2 fruit fly cellular contexts compared by ENCODE assay signal in the genomic region with DNA sequence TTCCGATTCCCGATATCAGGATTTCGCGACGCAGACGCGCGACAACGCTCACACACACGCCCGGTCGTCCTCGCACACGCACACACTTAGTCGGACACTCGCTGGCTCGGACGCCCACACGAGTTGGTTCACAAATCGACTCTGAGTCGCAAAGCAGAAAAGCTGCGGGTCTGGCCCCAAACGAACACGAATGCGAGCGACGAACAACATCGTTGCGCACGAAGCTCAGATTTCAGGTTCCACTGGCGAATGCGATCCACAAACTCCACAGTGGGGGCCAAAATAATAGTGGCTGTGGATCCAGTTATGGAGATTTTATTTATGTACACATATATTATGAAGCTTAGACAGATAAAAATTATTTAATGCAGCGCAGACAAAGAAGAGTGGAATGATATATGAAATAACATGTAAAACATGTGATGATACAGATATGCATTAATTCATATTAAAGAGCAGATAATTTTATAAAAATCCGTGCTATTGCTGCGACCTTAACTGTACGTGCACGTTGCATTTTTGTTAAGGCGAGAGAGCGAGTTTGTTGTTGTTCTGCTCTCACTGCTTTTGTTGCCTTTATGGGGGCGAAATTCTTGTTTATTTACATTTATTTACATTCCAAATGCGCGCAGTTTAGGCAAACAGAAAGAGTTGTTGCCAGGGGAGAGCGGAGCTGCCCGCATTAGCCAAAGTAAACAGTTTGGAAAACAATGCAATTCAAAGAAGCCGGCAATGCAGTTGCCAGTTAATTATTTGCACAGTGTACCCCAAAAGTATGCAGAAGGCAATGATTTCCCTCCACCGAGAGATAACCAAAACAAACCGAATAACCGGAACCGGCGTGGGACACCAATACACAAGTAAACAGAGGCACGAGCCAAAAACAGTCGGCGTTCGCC.
TF ChIP-seq lines count a peak whose summit lies in the region.

No protein-coding gene starts in this region.

TF ChIP-seq in whole organism, embryonic, 481 proteins besides CTCF, POLR2A, EP300 and RAD21 (continued from another document and continues in another):
- peak; percentile 75 for TF ChIP-seq CG30431 (GFP tag; optimal IDR thresholded peaks at IDR 0.05; lab: Kevin White, UChicago)
- TF ChIP-seq Nf-YA (GFP tag; IDR thresholded peaks at IDR 0.05; lab: Robert Waterston, UW), result peak; percentile 60
- peak; percentile 90 for TF ChIP-seq CG4424 (GFP tag; optimal IDR thresholded peaks at IDR 0.05; lab: Kevin White, UChicago)
- no peak for TF ChIP-seq gcm2 (GFP tag; optimal IDR thresholded peaks at IDR 0.05; lab: Kevin White, UChicago)
- peak; percentile 68 for TF ChIP-seq sim (GFP tag; IDR thresholded peaks at IDR 0.05; lab: Robert Waterston, UW)
- peak; percentile 86 for TF ChIP-seq CG2875 (GFP tag; optimal IDR thresholded peaks at IDR 0.05; lab: Kevin White, UChicago)
- peak; percentile 39 for TF ChIP-seq disco-r (GFP tag; optimal IDR thresholded peaks at IDR 0.05; lab: Kevin White, UChicago)
- TF ChIP-seq gro (GFP tag; optimal IDR thresholded peaks at IDR 0.05; lab: Kevin White, UChicago), result peak; percentile 27
- TF ChIP-seq cas (GFP tag; IDR thresholded peaks at IDR 0.05; lab: Robert Waterston, UW), result peak; percentile 44; the same call in 1 of the 2 replicates
- peak; percentile 77 for TF ChIP-seq CG1529 (GFP tag; optimal IDR thresholded peaks at IDR 0.05; lab: Kevin White, UChicago)
- peak; percentile 67 for TF ChIP-seq Fer3 (tag; optimal IDR thresholded peaks at IDR 0.05; lab: Kevin White, UChicago)
- TF ChIP-seq CG32532 (GFP tag; IDR thresholded peaks at IDR 0.05; lab: Robert Waterston, UW), result peak; percentile 79
- peak; percentile 94 for TF ChIP-seq dmrt99B (tag; optimal IDR thresholded peaks at IDR 0.05; lab: Kevin White, UChicago)
- TF ChIP-seq Lpt (GFP tag; optimal IDR thresholded peaks at IDR 0.05; lab: Kevin White, UChicago), result no peak
- peak; percentile 80 to 82 for TF ChIP-seq Pdp1 (GFP tag; optimal IDR thresholded peaks at IDR 0.05; lab: Kevin White, UChicago)
- TF ChIP-seq CG13296 (GFP tag; optimal IDR thresholded peaks at IDR 0.05; lab: Kevin White, UChicago), result peak; percentile 70
- peak; percentile 47 for TF ChIP-seq pho (GFP tag; optimal IDR thresholded peaks at IDR 0.05; lab: Kevin White, UChicago)
- TF ChIP-seq Atf-2 (GFP tag; optimal IDR thresholded peaks at IDR 0.05; lab: Kevin White, UChicago), result peak; percentile 87
- peak; percentile 69 for TF ChIP-seq CG13775 (GFP tag; optimal IDR thresholded peaks at IDR 0.05; lab: Kevin White, UChicago)
- TF ChIP-seq sna (GFP tag; IDR thresholded peaks at IDR 0.05; lab: Robert Waterston, UW; ENCODE audit: partially characterized antibody), result no peak
- TF ChIP-seq CG7928 (GFP tag; optimal IDR thresholded peaks at IDR 0.05; lab: Kevin White, UChicago), result no peak
- TF ChIP-seq vvl (GFP tag; IDR thresholded peaks at IDR 0.05; lab: Robert Waterston, UW), result peak; percentile 92
- TF ChIP-seq Rx (GFP tag; IDR thresholded peaks at IDR 0.05; lab: Robert Waterston, UW), result peak; percentile 71
- TF ChIP-seq bsh (GFP tag; optimal IDR thresholded peaks at IDR 0.05; lab: Kevin White, UChicago), result peak; percentile 45 to 61
- peak; percentile 90 for TF ChIP-seq ATbp (GFP tag; optimal IDR thresholded peaks at IDR 0.05; lab: Kevin White, UChicago)
- peak; percentile 34 for TF ChIP-seq abd-A (tag; optimal IDR thresholded peaks at IDR 0.05; lab: Kevin White, UChicago)
- TF ChIP-seq twi (tag; optimal IDR thresholded peaks at IDR 0.05; lab: Kevin White, UChicago), result peak; percentile 66
- no peak for TF ChIP-seq HLH4C (GFP tag; IDR thresholded peaks at IDR 0.05; lab: Robert Waterston, UW; ENCODE audit: partially characterized antibody)
- TF ChIP-seq CG7271 (tag; optimal IDR thresholded peaks at IDR 0.05; lab: Kevin White, UChicago), result peak; percentile 30
- 0 out of 3 replicates have a peak, but pooled peaks have one; percentile 6 for TF ChIP-seq vnd (GFP tag; IDR thresholded peaks at IDR 0.05; lab: Robert Waterston, UW; ENCODE audit: partially characterized antibody)
- TF ChIP-seq gsb (GFP tag; IDR thresholded peaks at IDR 0.05; lab: Robert Waterston, UW), result no peak
- peak; percentile 64 for TF ChIP-seq Nf-YC (tag; optimal IDR thresholded peaks at IDR 0.05; lab: Kevin White, UChicago)
- peak; percentile 99 for TF ChIP-seq CG11696 (GFP tag; IDR thresholded peaks at IDR 0.05; lab: Robert Waterston, UW)
- TF ChIP-seq NC2α (GFP tag; optimal IDR thresholded peaks at IDR 0.05; lab: Kevin White, UChicago), result peak; percentile 52
- TF ChIP-seq lov (optimal IDR thresholded peaks at IDR 0.05; lab: Kevin White, UChicago), result no peak
- TF ChIP-seq lov (GFP tag; IDR thresholded peaks at IDR 0.05; lab: Robert Waterston, UW), result 0 out of 3 replicates have a peak, but pooled peaks have one; percentile 78
- peak; percentile 17 for TF ChIP-seq shn (GFP tag; optimal IDR thresholded peaks at IDR 0.05; lab: Kevin White, UChicago)
- peak; percentile 83 for TF ChIP-seq nau (GFP tag; optimal IDR thresholded peaks at IDR 0.05; lab: Kevin White, UChicago)
- no peak for TF ChIP-seq CG9932 (GFP tag; IDR thresholded peaks at IDR 0.05; lab: Robert Waterston, UW)
- no peak for TF ChIP-seq pzg (GFP tag; optimal IDR thresholded peaks at IDR 0.05; lab: Kevin White, UChicago)
- TF ChIP-seq Neu2 (GFP tag; optimal IDR thresholded peaks at IDR 0.05; lab: Kevin White, UChicago; ENCODE audit: borderline replicate concordance), result peak; percentile 43
- no peak for TF ChIP-seq pita (GFP tag; optimal IDR thresholded peaks at IDR 0.05; lab: Kevin White, UChicago)
- no peak; the same call in 1 of the 2 replicates for TF ChIP-seq CG9215 (GFP tag; IDR thresholded peaks at IDR 0.05; lab: Robert Waterston, UW)
- TF ChIP-seq en (GFP tag; optimal IDR thresholded peaks at IDR 0.05; lab: Kevin White, UChicago), result peak; percentile 74
- TF ChIP-seq NK7.1 (GFP tag; optimal IDR thresholded peaks at IDR 0.05; lab: Kevin White, UChicago), result peak; percentile 43
- peak in 1 of 2 experiments; percentile 84 for TF ChIP-seq Hr78 (GFP tag; optimal IDR thresholded peaks at IDR 0.05; lab: Kevin White, UChicago)
- TF ChIP-seq Dll (GFP tag; IDR thresholded peaks at IDR 0.05; lab: Robert Waterston, UW; ENCODE audit: partially characterized antibody), result no peak
- TF ChIP-seq Abd-B (GFP tag; optimal IDR thresholded peaks at IDR 0.05; lab: Kevin White, UChicago), result peak; percentile 80
- TF ChIP-seq zf30C (GFP tag; optimal IDR thresholded peaks at IDR 0.05; lab: Kevin White, UChicago), result no peak
- TF ChIP-seq ERR (GFP tag; optimal IDR thresholded peaks at IDR 0.05; lab: Kevin White, UChicago), result no peak
- TF ChIP-seq aop (GFP tag; IDR thresholded peaks at IDR 0.05; lab: Robert Waterston, UW), result peak; percentile 62
- peak; percentile 52 to 94 for TF ChIP-seq Hr51 (GFP tag; optimal IDR thresholded peaks at IDR 0.05; lab: Kevin White, UChicago)
- TF ChIP-seq CG2199 (GFP tag; IDR thresholded peaks at IDR 0.05; lab: Robert Waterston, UW), result peak; percentile 31; the same call in 1 of the 3 replicates
- peak; percentile 17 for TF ChIP-seq CG4282 (GFP tag; optimal IDR thresholded peaks at IDR 0.05; lab: Kevin White, UChicago)
- TF ChIP-seq gfzf (GFP tag; optimal IDR thresholded peaks at IDR 0.05; lab: Kevin White, UChicago), result no peak
- peak; percentile 77 for TF ChIP-seq mirr (GFP tag; optimal IDR thresholded peaks at IDR 0.05; lab: Kevin White, UChicago)
- peak; percentile 16 for TF ChIP-seq CG9609 (GFP tag; optimal IDR thresholded peaks at IDR 0.05; lab: Kevin White, UChicago)
- peak; percentile 86 for TF ChIP-seq lab (GFP tag; optimal IDR thresholded peaks at IDR 0.05; lab: Kevin White, UChicago)

TF ChIP-seq in whole organism, prepupa, 60 proteins besides CTCF, POLR2A, EP300 and RAD21 (continued from another document):
- TF ChIP-seq svp (GFP tag; lab: Kevin White, UChicago) (peak; percentile 99), Met (GFP tag; optimal IDR thresholded peaks at IDR 0.05; lab: Kevin White, UChicago) (peak; percentile 97), CG10669 (GFP tag; optimal IDR thresholded peaks at IDR 0.05; lab: Kevin White, UChicago) (peak; percentile 97), Ets96B (tag; optimal IDR thresholded peaks at IDR 0.05; lab: Kevin White, UChicago) (peak; percentile 97), OdsH (GFP tag; optimal IDR thresholded peaks at IDR 0.05; lab: Kevin White, UChicago) (no peak), cyc (GFP tag; optimal IDR thresholded peaks at IDR 0.05; lab: Kevin White, UChicago) (peak; percentile 94), fd85E (GFP tag; optimal IDR thresholded peaks at IDR 0.05; lab: Kevin White, UChicago) (peak; percentile 92), CG4318 (GFP tag; optimal IDR thresholded peaks at IDR 0.05; lab: Kevin White, UChicago) (peak; percentile 78), Sox102F (GFP tag; optimal IDR thresholded peaks at IDR 0.05; lab: Kevin White, UChicago) (peak; percentile 83), esn (GFP tag; optimal IDR thresholded peaks at IDR 0.05; lab: Kevin White, UChicago) (no peak), CG6808 (GFP tag; optimal IDR thresholded peaks at IDR 0.05; lab: Kevin White, UChicago) (peak; percentile 95), CG6854 (GFP tag; optimal IDR thresholded peaks at IDR 0.05; lab: Kevin White, UChicago) (peak; percentile 91), Ets21C (GFP tag; optimal IDR thresholded peaks at IDR 0.05; lab: Kevin White, UChicago) (no peak), CG10631 (GFP tag; optimal IDR thresholded peaks at IDR 0.05; lab: Kevin White, UChicago) (peak; percentile 56)
